Fruit fly (Drosophila melanogaster) whole organism, pupa: ENCODE data around the gene ND-20.

ENCODE experiments used
- CG34367 ChIP-seq: fragments of 200-800 bp; sonication (Bioruptor generic); optimal IDR thresholded peaks from 2 replicates; lab custom pipeline; 2018; ENCODE audit warnings: missing biosample characterization, mild to moderate bottlenecking, missing genetic modification characterization
- Ets98B ChIP-seq: fragments of 200-800 bp; sonication (Bioruptor generic); IDR thresholded peaks from 2 replicates; pipeline ENCODE4 v1.3.6; 2022; ENCODE audit warnings: missing biosample characterization, missing genetic modification characterization

dm6 chrX:15950056-15950455 is 36.6 kb downstream of the ND-20 start:
- TF ChIP-seq Ets98B (GFP tag; lab: Robert Waterston, UW): no peak
- no peak for TF ChIP-seq CG34367
